Fruit fly (Drosophila melanogaster) whole organism, embryonic: ENCODE results near the gene slpr.

Source experiments
- Bdp1 ChIP-seq: fragments of 200-800 bp; sonication (Bioruptor generic); optimal IDR thresholded peaks from 3 replicates; lab custom pipeline; 2016; ENCODE audit warnings: missing biosample characterization, missing genetic modification characterization
- BtbVII ChIP-seq: fragments of 200-800 bp; sonication (Bioruptor generic); optimal IDR thresholded peaks from 3 replicates; lab custom pipeline; 2017; ENCODE audit warnings: missing biosample characterization, mild to moderate bottlenecking, missing genetic modification characterization
- CG10267 ChIP-seq: fragments of 200-800 bp; sonication (Bioruptor generic); optimal IDR thresholded peaks from 2 replicates; lab custom pipeline; 2018; ENCODE audit warnings: missing biosample characterization, mild to moderate bottlenecking, missing genetic modification characterization, moderate library complexity
- CG11398 ChIP-seq: fragments of 200-800 bp; sonication (Bioruptor generic); optimal IDR thresholded peaks from 2 replicates; lab custom pipeline; 2016; ENCODE audit warnings: missing biosample characterization, missing genetic modification characterization
- CG11696 ChIP-seq: fragments of 200-800 bp; sonication (Bioruptor generic); IDR thresholded peaks from 2 replicates; pipeline ENCODE4 v1.3.6; 2022; ENCODE audit warnings: missing biosample characterization, missing genetic modification characterization
- CG12219 ChIP-seq: fragments of 200-800 bp; sonication (Bioruptor generic); optimal IDR thresholded peaks from 3 replicates; lab custom pipeline; 2018; ENCODE audit warnings: missing biosample characterization, mild to moderate bottlenecking, missing genetic modification characterization
- CG12236 ChIP-seq: fragments of 200-800 bp; sonication (Bioruptor generic); optimal IDR thresholded peaks from 2 replicates; lab custom pipeline; 2016; ENCODE audit warnings: missing biosample characterization, missing genetic modification characterization
- CG12299 ChIP-seq: fragments of 200-800 bp; sonication (Bioruptor generic); optimal IDR thresholded peaks from 2 replicates; lab custom pipeline; 2018; ENCODE audit warnings: missing biosample characterization, mild to moderate bottlenecking, missing genetic modification characterization
- CG12769 ChIP-seq: fragments of 200-800 bp; sonication (Bioruptor generic); optimal IDR thresholded peaks from 2 replicates; lab custom pipeline; 2019; ENCODE audit warnings: missing biosample characterization, mild to moderate bottlenecking, missing genetic modification characterization, moderate library complexity
- CG12942 ChIP-seq: fragments of 200-800 bp; sonication (Bioruptor generic); optimal IDR thresholded peaks from 3 replicates; lab custom pipeline; 2016; ENCODE audit warnings: missing biosample characterization, missing genetic modification characterization
- CG14014 ChIP-seq: fragments of 200-800 bp; sonication (Bioruptor generic); IDR thresholded peaks from 2 replicates; pipeline ENCODE4 v1.3.6; 2022; ENCODE audit warnings: missing biosample characterization, missing genetic modification characterization
- CG14667 ChIP-seq: fragments of 200-800 bp; sonication (Bioruptor generic); IDR thresholded peaks from 2 replicates; pipeline ENCODE4 v1.3.6; 2022; ENCODE audit warnings: missing biosample characterization, missing genetic modification characterization
- CG1603 ChIP-seq: fragments of 200-800 bp; sonication (Bioruptor generic); optimal IDR thresholded peaks from 2 replicates; lab custom pipeline; 2019; ENCODE audit warnings: missing biosample characterization, mild to moderate bottlenecking, missing genetic modification characterization, moderate library complexity
- CG16813 ChIP-seq: fragments of 200-800 bp; sonication (Bioruptor generic); IDR thresholded peaks from 3 replicates; pipeline ENCODE4 v1.3.6; 2022; ENCODE audit warnings: missing biosample characterization, missing genetic modification characterization; ENCODE audit not compliant: partially characterized antibody
- CG17361 ChIP-seq: fragments of 200-800 bp; sonication (Bioruptor generic); IDR thresholded peaks from 3 replicates; pipeline ENCODE4 v1.3.6; 2022; ENCODE audit warnings: missing biosample characterization, missing genetic modification characterization
- CG17385 ChIP-seq: fragments of 200-800 bp; sonication (Bioruptor generic); optimal IDR thresholded peaks from 3 replicates; lab custom pipeline; 2018; ENCODE audit warnings: missing biosample characterization, mild to moderate bottlenecking, missing genetic modification characterization
- CG17802 ChIP-seq: fragments of 200-800 bp; sonication (Bioruptor generic); optimal IDR thresholded peaks from 2 replicates; lab custom pipeline; 2018; ENCODE audit warnings: missing biosample characterization, mild to moderate bottlenecking, missing genetic modification characterization, moderate library complexity
- CG2129 ChIP-seq: fragments of 200-800 bp; sonication (Bioruptor generic); IDR thresholded peaks from 2 replicates; pipeline ENCODE4 v1.3.6; 2022; ENCODE audit warnings: missing biosample characterization, missing genetic modification characterization; ENCODE audit not compliant: partially characterized antibody
- CG3065 ChIP-seq: fragments of 200-800 bp; sonication (Bioruptor generic); optimal IDR thresholded peaks from 2 replicates; lab custom pipeline; 2016; ENCODE audit warnings: missing biosample characterization, missing genetic modification characterization
- CG31365 ChIP-seq: fragments of 200-800 bp; sonication (Bioruptor generic); optimal IDR thresholded peaks from 2 replicates; lab custom pipeline; 2018; ENCODE audit warnings: missing biosample characterization, mild to moderate bottlenecking, missing genetic modification characterization
- CG4360 ChIP-seq: fragments of 200-800 bp; sonication (Bioruptor generic); IDR thresholded peaks from 2 replicates; pipeline ENCODE4 v1.3.6; 2022; ENCODE audit warnings: missing biosample characterization, missing genetic modification characterization
- CG4820 ChIP-seq: fragments of 200-800 bp; sonication (Bioruptor generic); optimal IDR thresholded peaks from 3 replicates; lab custom pipeline; 2016; ENCODE audit warnings: missing biosample characterization, missing genetic modification characterization
- CG6654 ChIP-seq: fragments of 200-800 bp; sonication (Bioruptor generic); optimal IDR thresholded peaks from 2 replicates; lab custom pipeline; 2017; ENCODE audit warnings: missing biosample characterization, mild to moderate bottlenecking, missing genetic modification characterization
- CG6765 ChIP-seq: fragments of 200-800 bp; sonication (Bioruptor generic); optimal IDR thresholded peaks from 3 replicates; lab custom pipeline; 2017; ENCODE audit warnings: missing biosample characterization, mild to moderate bottlenecking, missing genetic modification characterization
- CG7928 ChIP-seq: fragments of 200-800 bp; sonication (Bioruptor generic); optimal IDR thresholded peaks from 2 replicates; lab custom pipeline; 2017; ENCODE audit warnings: missing biosample characterization, mild to moderate bottlenecking, missing genetic modification characterization
- Camta ChIP-seq: fragments of 200-800 bp; sonication (Bioruptor generic); optimal IDR thresholded peaks from 2 replicates; lab custom pipeline; 2016; ENCODE audit warnings: missing biosample characterization, missing genetic modification characterization
- CoRest ChIP-seq: fragments of 200-800 bp; sonication (Bioruptor generic); optimal IDR thresholded peaks from 3 replicates; lab custom pipeline; 2018; ENCODE audit warnings: missing biosample characterization, mild to moderate bottlenecking, missing genetic modification characterization, moderate library complexity
- Dref ChIP-seq: fragments of 200-800 bp; sonication (Bioruptor generic); IDR thresholded peaks from 2 replicates; pipeline ENCODE4 v1.3.6; 2022; ENCODE audit warnings: missing biosample characterization, missing genetic modification characterization
- Hr51 ChIP-seq, 2 experiments: fragments of 200-800 bp; sonication (Bioruptor generic); optimal IDR thresholded peaks; 2 replicates in 1 of 2; 3 replicates in 1 of 2; lab custom pipeline; 2016 to 2018; ENCODE audit warnings: missing biosample characterization in 2 of 2, missing genetic modification characterization in 2 of 2, mild to moderate bottlenecking in 1 of 2, moderate library complexity in 1 of 2
- Lhr ChIP-seq: fragments of 200-800 bp; sonication (Bioruptor generic); optimal IDR thresholded peaks from 3 replicates; lab custom pipeline; 2017; ENCODE audit warnings: mild to moderate bottlenecking, missing biosample characterization, missing genetic modification reagents, missing genetic modification characterization
- MTF-1 ChIP-seq: fragments of 200-800 bp; sonication (Bioruptor generic); optimal IDR thresholded peaks from 2 replicates; lab custom pipeline; 2018; ENCODE audit warnings: missing biosample characterization, mild to moderate bottlenecking, missing genetic modification characterization, borderline replicate concordance
- Opbp ChIP-seq: fragments of 200-800 bp; sonication (Bioruptor generic); IDR thresholded peaks from 3 replicates; pipeline ENCODE4 v1.3.6; 2022; ENCODE audit warnings: missing biosample characterization, missing genetic modification characterization; ENCODE audit not compliant: partially characterized antibody
- Rx ChIP-seq: fragments of 200-800 bp; sonication (Bioruptor generic); IDR thresholded peaks from 2 replicates; pipeline ENCODE4 v1.3.6; 2022; ENCODE audit warnings: missing biosample characterization, missing genetic modification characterization
- Six4 ChIP-seq: fragments of 200-800 bp; sonication (Bioruptor generic); optimal IDR thresholded peaks from 2 replicates; lab custom pipeline; 2016; ENCODE audit warnings: missing biosample characterization, missing genetic modification characterization
- Taf1 ChIP-seq: fragments of 200-800 bp; sonication (Bioruptor generic); IDR thresholded peaks from 2 replicates; pipeline ENCODE4 v1.3.6; 2022; ENCODE audit warnings: missing biosample characterization, missing genetic modification characterization
- amos ChIP-seq: fragments of 200-800 bp; sonication (Bioruptor generic); IDR thresholded peaks from 2 replicates; pipeline ENCODE4 v1.3.6; 2022; ENCODE audit warnings: missing biosample characterization, missing genetic modification characterization; ENCODE audit not compliant: partially characterized antibody
- ara ChIP-seq: fragments of 200-800 bp; sonication (Bioruptor generic); IDR thresholded peaks from 2 replicates; pipeline ENCODE4 v1.3.6; 2022; ENCODE audit warnings: missing biosample characterization, missing genetic modification characterization
- bsh ChIP-seq, 2 experiments: fragments of 200-800 bp; sonication (Bioruptor generic); optimal IDR thresholded peaks; 2 replicates each; lab custom pipeline; 2017 to 2018; ENCODE audit warnings: mild to moderate bottlenecking in 2 of 2, missing biosample characterization in 2 of 2, missing genetic modification characterization in 2 of 2, moderate library complexity in 1 of 2
- dimm ChIP-seq: fragments of 200-800 bp; sonication (Bioruptor generic); IDR thresholded peaks from 2 replicates; pipeline ENCODE4 v1.3.6; 2022; ENCODE audit warnings: missing biosample characterization, missing genetic modification characterization
- disco-r ChIP-seq: fragments of 200-800 bp; sonication (Bioruptor generic); optimal IDR thresholded peaks from 2 replicates; lab custom pipeline; 2016; ENCODE audit warnings: missing biosample characterization, missing genetic modification characterization
- exex ChIP-seq: fragments of 200-800 bp; sonication (Bioruptor generic); optimal IDR thresholded peaks from 4 replicates; lab custom pipeline; 2018; ENCODE audit warnings: missing biosample characterization, mild to moderate bottlenecking, missing genetic modification characterization, moderate library complexity
- fd64A ChIP-seq: fragments of 200-800 bp; sonication (Bioruptor generic); optimal IDR thresholded peaks from 3 replicates; lab custom pipeline; 2018; ENCODE audit warnings: missing biosample characterization, mild to moderate bottlenecking, missing genetic modification characterization
- jing ChIP-seq: fragments of 200-800 bp; sonication (Bioruptor generic); optimal IDR thresholded peaks from 2 replicates; lab custom pipeline; 2018; ENCODE audit warnings: missing biosample characterization, mild to moderate bottlenecking, missing genetic modification characterization
- mam ChIP-seq: fragments of 200-800 bp; sonication (Bioruptor generic); optimal IDR thresholded peaks from 3 replicates; lab custom pipeline; 2016; ENCODE audit warnings: missing biosample characterization, missing genetic modification characterization
- otp ChIP-seq: fragments of 200-800 bp; sonication (Bioruptor generic); IDR thresholded peaks from 3 replicates; pipeline ENCODE4, ENCODE4 v1.3.6; 2022; ENCODE audit warnings: missing biosample characterization, missing genetic modification characterization
- slou ChIP-seq: fragments of 200-800 bp; sonication (Bioruptor generic); optimal IDR thresholded peaks from 3 replicates; lab custom pipeline; 2016; ENCODE audit warnings: missing biosample characterization, missing genetic modification characterization
- sna ChIP-seq: fragments of 200-800 bp; sonication (Bioruptor generic); IDR thresholded peaks from 2 replicates; pipeline ENCODE4 v1.3.6; 2022; ENCODE audit warnings: missing biosample characterization, missing genetic modification characterization; ENCODE audit not compliant: partially characterized antibody
- sr ChIP-seq: fragments of 200-800 bp; sonication (Bioruptor generic); IDR thresholded peaks from 3 replicates; pipeline ENCODE4 v1.3.6; 2022; ENCODE audit warnings: missing biosample characterization, missing genetic modification characterization
- tx ChIP-seq: fragments of 200-800 bp; sonication (Bioruptor generic); optimal IDR thresholded peaks from 2 replicates; lab custom pipeline; 2016; ENCODE audit warnings: missing biosample characterization, missing genetic modification characterization
- yki ChIP-seq: fragments of >200 bp; optimal IDR thresholded peaks from 3 replicates; lab custom pipeline; 2018
- zfh1 ChIP-seq: fragments of 200-800 bp; sonication (Bioruptor generic); IDR thresholded peaks from 3 replicates; pipeline ENCODE4 v1.3.6; 2022; ENCODE audit warnings: missing biosample characterization, missing genetic modification characterization

slpr gene

DNA sequence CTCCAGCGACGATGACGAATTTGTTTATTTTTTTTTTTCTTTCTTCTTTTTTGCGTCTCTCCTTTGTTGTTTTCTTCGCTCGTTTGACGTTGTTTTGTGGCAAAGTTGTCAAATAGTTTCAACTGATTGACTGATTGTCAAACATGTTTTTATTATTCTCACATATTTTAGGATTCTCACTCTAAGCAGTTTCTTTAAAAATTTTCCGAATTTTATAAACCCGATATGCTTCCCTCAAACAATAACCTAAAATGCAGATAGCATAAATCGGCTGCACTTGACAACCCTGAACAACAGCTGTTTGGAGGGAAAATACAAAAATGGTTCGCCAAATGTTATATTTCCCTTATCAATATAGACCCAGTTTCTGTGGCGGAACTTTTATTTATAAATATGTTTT, 33.4 kb downstream of the slpr start, which contains the start of gene CG17982 (continued):
- TF ChIP-seq fd64A (GFP tag; lab: Kevin White, UChicago) (peak; percentile 45), CG1603 (tag; lab: Kevin White, UChicago) (peak; percentile 82), Six4 (GFP tag; lab: Kevin White, UChicago) (peak; percentile 82), CG12769 (tag; lab: Kevin White, UChicago) (no peak), Opbp (no peak), Taf1 (GFP tag; lab: Robert Waterston, UW) (peak; percentile 57), Lhr (peak; percentile 29), CG3065 (GFP tag; lab: Kevin White, UChicago) (peak; percentile 2), CG12219 (GFP tag; lab: Kevin White, UChicago) (peak; percentile 71), CG11696 (peak; percentile 37; the same call in 1 of the 2 replicates), CG7928 (GFP tag; lab: Kevin White, UChicago) (peak; percentile 47), Dref (GFP tag; lab: Robert Waterston, UW) (no peak; the same call in 1 of the 2 replicates), exex (tag; lab: Kevin White, UChicago) (no peak), mam (GFP tag; lab: Kevin White, UChicago) (peak; percentile 90), CG6654 (GFP tag; lab: Kevin White, UChicago) (peak; percentile 45), sna (no peak), dimm (GFP tag; lab: Robert Waterston, UW) (no peak), CG12942 (peak; percentile 80), CG4360 (GFP tag; lab: Robert Waterston, UW) (no peak), sr (GFP tag; lab: Robert Waterston, UW) (no peak), CG14014 (GFP tag; lab: Robert Waterston, UW) (peak; percentile 84), otp (peak; percentile 69; the same call in 2 of the 3 replicates), CoRest (tag; lab: Kevin White, UChicago) (peak; percentile 86), CG31365 (tag; lab: Kevin White, UChicago) (peak; percentile 56), CG2129 (no peak), MTF-1 (GFP tag; lab: Kevin White, UChicago) (peak; percentile 63), CG4820 (GFP tag; lab: Kevin White, UChicago) (peak; percentile 29), ara (peak; percentile 70), CG17385 (GFP tag; lab: Kevin White, UChicago) (peak; percentile 81), CG14667 (GFP tag; lab: Robert Waterston, UW) (peak; percentile 44), jing (GFP tag; lab: Kevin White, UChicago) (no peak), tx (GFP tag; lab: Kevin White, UChicago) (peak; percentile 84), slou (GFP tag; lab: Kevin White, UChicago) (peak; percentile 43), Camta (GFP tag; lab: Kevin White, UChicago) (peak; percentile 78), disco-r (GFP tag; lab: Kevin White, UChicago) (peak; percentile 64), Bdp1 (GFP tag; lab: Kevin White, UChicago) (peak; percentile 63), CG11398 (GFP tag; lab: Kevin White, UChicago) (peak; percentile 69), bsh (GFP tag; optimal IDR thresholded peaks at IDR 0.05; lab: Kevin White, UChicago) (peak; percentile 71 to 89), CG12236 (GFP tag; lab: Kevin White, UChicago) (peak; percentile 53), CG17361 (GFP tag; lab: Robert Waterston, UW) (peak; percentile 82), CG6765 (GFP tag; lab: Kevin White, UChicago) (peak; percentile 70), amos (GFP tag; lab: Robert Waterston, UW) (no peak; the same call in 1 of the 2 replicates), CG17802 (tag; lab: Kevin White, UChicago) (peak; percentile 24), BtbVII (GFP tag; lab: Kevin White, UChicago) (peak; percentile 82), CG16813 (no peak), yki (no peak), CG10267 (tag; lab: Kevin White, UChicago) (peak; percentile 80), CG12299 (tag; lab: Kevin White, UChicago) (peak; percentile 86), zfh1 (GFP tag; lab: Robert Waterston, UW) (peak; percentile 85), Rx (GFP tag; lab: Robert Waterston, UW) (peak; percentile 80), Hr51 (GFP tag; optimal IDR thresholded peaks at IDR 0.05; lab: Kevin White, UChicago) (peak; percentile 58 to 87)
